Worm (Caenorhabditis elegans) whole organism, L1 larva: Measurements from ENCODE around the gene act-5.

ENCODE experiments used
- alr-1 ChIP-seq: fragments of 200-800 bp; sonication (Bioruptor generic); optimal IDR thresholded peaks from 2 replicates; lab custom pipeline; 2018; ENCODE audit warnings: borderline replicate concordance, mild to moderate bottlenecking, missing genetic modification characterization, missing compliant biosample characterization
- ama-1 ChIP-seq: fragments of 150-350 bp; optimal IDR thresholded peaks from 2 replicates; lab custom pipeline; 2014
- fkh-8 ChIP-seq: sonication (generic microtip); optimal IDR thresholded peaks from 2 replicates; lab custom pipeline; 2016; ENCODE audit warnings: mild to moderate bottlenecking, missing genetic modification characterization, missing compliant biosample characterization
- lin-13 ChIP-seq: fragments of 150-350 bp; optimal IDR thresholded peaks from 2 replicates; lab custom pipeline; 2014; ENCODE audit warnings: missing biosample characterization, missing genetic modification reagents, missing genetic modification characterization
- lin-39 ChIP-seq: fragments of 150-350 bp; optimal IDR thresholded peaks from 2 replicates; lab custom pipeline; 2014; ENCODE audit warnings: missing biosample characterization, missing genetic modification reagents, missing genetic modification characterization
- mdl-1 ChIP-seq, 2 experiments: fragments of 150-350 bp; optimal IDR thresholded peaks; 2 replicates each; lab custom pipeline; 2014 to 2017; ENCODE audit warnings: missing biosample characterization in 2 of 2, missing genetic modification characterization in 2 of 2, inconsistent platforms in 1 of 2
- nhr-19 ChIP-seq: fragments of 200-800 bp; sonication (Bioruptor generic); conservative IDR thresholded peaks from 2 replicates; pipeline ENCODE4 v1.3.6; 2022; ENCODE audit warnings: missing genetic modification characterization, missing compliant biosample characterization
- nhr-47 ChIP-seq: sonication (generic microtip); optimal IDR thresholded peaks from 2 replicates; lab custom pipeline; 2016; ENCODE audit warnings: mild to moderate bottlenecking, missing genetic modification characterization, moderate library complexity, missing compliant biosample characterization
- sptf-1 ChIP-seq: fragments of 150-350 bp; optimal IDR thresholded peaks from 2 replicates; lab custom pipeline; 2014; ENCODE audit warnings: missing biosample characterization, missing genetic modification characterization
- sup-37 ChIP-seq: fragments of 200-800 bp; sonication (Bioruptor generic); optimal IDR thresholded peaks from 2 replicates; lab custom pipeline; 2018; ENCODE audit warnings: mild to moderate bottlenecking, missing genetic modification characterization, missing compliant biosample characterization

- TF ChIP-seq alr-1 (tag; lab: Kevin White, UChicago) (no peak), fkh-8 (tag; lab: Kevin White, UChicago) (no peak), lin-13 (no peak), mdl-1 (tag; optimal IDR thresholded peaks at IDR 0.05; lab: Kevin White, UChicago) (peak in 1 of 2 experiments; percentile 30), ama-1 (no peak), sptf-1 (no peak), nhr-47 (tag; lab: Kevin White, UChicago) (no peak), sup-37 (GFP tag; lab: Kevin White, UChicago) (no peak), nhr-19 (no peak), lin-39 (tag; lab: Kevin White, UChicago) (no peak)
Observed at ce11 chrIII:13606016-13606530, at the start of gene act-5.
